Worm (Caenorhabditis elegans) whole organism, L4 larva: ENCODE measurements around the gene col-159.

Experiments
- F37D6.2 ChIP-seq: sonication (generic microtip); optimal IDR thresholded peaks from 2 replicates; lab custom pipeline; 2016; ENCODE audit warnings: mild to moderate bottlenecking, missing genetic modification characterization, missing compliant biosample characterization
- F44E2.7 ChIP-seq: fragments of 200-800 bp; sonication (Bioruptor generic); IDR thresholded peaks from 2 replicates; pipeline ENCODE4 v2.1.2; 2022; ENCODE audit warnings: missing genetic modification characterization, missing compliant biosample characterization
- F49E8.2 ChIP-seq: sonication (generic microtip); optimal IDR thresholded peaks from 2 replicates; lab custom pipeline; 2016; ENCODE audit warnings: missing compliant biosample characterization, mild to moderate bottlenecking, missing genetic modification characterization, borderline replicate concordance
- T20F7.1 ChIP-seq: fragments of 200-800 bp; sonication (Bioruptor generic); optimal IDR thresholded peaks from 2 replicates; lab custom pipeline; 2018; ENCODE audit warnings: mild to moderate bottlenecking, missing genetic modification characterization, missing compliant biosample characterization
- Y5F2A.4 ChIP-seq: fragments of 200-800 bp; sonication (Bioruptor generic); optimal IDR thresholded peaks from 2 replicates; lab custom pipeline; 2018; ENCODE audit warnings: mild to moderate bottlenecking, missing genetic modification characterization, missing compliant biosample characterization
- ZK337.2 ChIP-seq: fragments of 200-800 bp; sonication (Bioruptor generic); IDR thresholded peaks from 2 replicates; pipeline ENCODE4 v1.3.6; 2022; ENCODE audit warnings: missing genetic modification reagents, missing genetic modification characterization, missing compliant biosample characterization
- aha-1 ChIP-seq: fragments of 150-350 bp; peaks from one replicate; lab custom pipeline; 2014; ENCODE audit warnings: missing biosample characterization, missing genetic modification characterization
- ama-1 ChIP-seq: fragments of 150-350 bp; optimal IDR thresholded peaks from 2 replicates; lab custom pipeline; 2014; ENCODE audit warnings: inconsistent platforms, mixed read lengths
- attf-4 ChIP-seq: sonication (generic microtip); optimal IDR thresholded peaks from 3 replicates; lab custom pipeline; 2017; ENCODE audit warnings: missing biosample characterization, missing genetic modification characterization
- ceh-44 ChIP-seq: fragments of 200-800 bp; sonication (Bioruptor generic); IDR thresholded peaks from 2 replicates; pipeline ENCODE4 v1.3.6; 2022; ENCODE audit warnings: missing genetic modification reagents, missing genetic modification characterization, missing compliant biosample characterization
- ces-1 ChIP-seq: fragments of 150-350 bp; sonication (generic microtip); optimal IDR thresholded peaks from 4 replicates; lab custom pipeline; 2014; ENCODE audit warnings: missing biosample characterization, missing genetic modification reagents, missing genetic modification characterization
- cey-2 ChIP-seq: sonication (generic microtip); optimal IDR thresholded peaks from 3 replicates; lab custom pipeline; 2017; ENCODE audit warnings: missing genetic modification characterization, mild to moderate bottlenecking, missing compliant biosample characterization, antibody characterized with exemption, borderline replicate concordance; ENCODE audit not compliant: insufficient read depth
- ctbp-1 ChIP-seq: fragments of 200-800 bp; sonication (Bioruptor generic); IDR thresholded peaks from 2 replicates; pipeline ENCODE4 v1.3.6; 2022; ENCODE audit warnings: missing genetic modification reagents, missing genetic modification characterization, missing compliant biosample characterization
- dpl-1 ChIP-seq: fragments of 150-350 bp; optimal IDR thresholded peaks from 2 replicates; lab custom pipeline; 2014; ENCODE audit warnings: missing biosample characterization, missing genetic modification reagents, missing genetic modification characterization
- dve-1 ChIP-seq: sonication (generic microtip); optimal IDR thresholded peaks from 2 replicates; lab custom pipeline; 2017; ENCODE audit warnings: antibody characterized with exemption, mild to moderate bottlenecking, missing genetic modification characterization, missing compliant biosample characterization; ENCODE audit not compliant: insufficient read depth
- egl-27 ChIP-seq: sonication (generic microtip); optimal IDR thresholded peaks from 3 replicates; lab custom pipeline; 2017; ENCODE audit warnings: missing biosample characterization, missing genetic modification reagents, missing genetic modification characterization
- egl-43 ChIP-seq: fragments of 200-800 bp; sonication (Bioruptor generic); IDR thresholded peaks from 2 replicates; pipeline ENCODE4 v1.3.6; 2022; ENCODE audit warnings: missing genetic modification reagents, missing genetic modification characterization, missing compliant biosample characterization
- fkh-10 ChIP-seq: fragments of 150-350 bp; optimal IDR thresholded peaks from 2 replicates; lab custom pipeline; 2014; ENCODE audit warnings: missing biosample characterization, missing genetic modification reagents, missing genetic modification characterization
- gei-8 ChIP-seq: fragments of 200-800 bp; sonication (Bioruptor generic); optimal IDR thresholded peaks from 2 replicates; lab custom pipeline; 2018; ENCODE audit warnings: mild to moderate bottlenecking, missing genetic modification characterization, missing compliant biosample characterization
- jun-1 ChIP-seq: fragments of 150-350 bp; optimal IDR thresholded peaks from 2 replicates; lab custom pipeline; 2014; ENCODE audit warnings: missing biosample characterization, missing genetic modification reagents, missing genetic modification characterization
- lin-13 ChIP-seq: fragments of 150-350 bp; optimal IDR thresholded peaks from 2 replicates; lab custom pipeline; 2014; ENCODE audit warnings: missing biosample characterization, missing genetic modification reagents, missing genetic modification characterization
- lin-15B ChIP-seq: fragments of 150-350 bp; sonication (generic microtip); optimal IDR thresholded peaks from 3 replicates; lab custom pipeline; 2014; ENCODE audit warnings: missing biosample characterization, missing genetic modification characterization
- lir-3 ChIP-seq: sonication (generic microtip); optimal IDR thresholded peaks from 2 replicates; lab custom pipeline; 2016; ENCODE audit warnings: mild to moderate bottlenecking, missing genetic modification characterization, missing compliant biosample characterization
- lsy-2 ChIP-seq, 2 experiments: fragments of 150-350 bp in 1 of 2; sonication (generic microtip) in 1 of 2; optimal IDR thresholded peaks; 2 replicates each; lab custom pipeline; 2014 to 2017; ENCODE audit warnings: missing biosample characterization in 2 of 2, missing genetic modification characterization in 2 of 2
- madf-5 ChIP-seq, 2 experiments: fragments of 200-800 bp; sonication (Bioruptor generic); IDR thresholded peaks; 2 replicates each; pipeline ENCODE4 v1.3.6; 2022; ENCODE audit warnings: missing compliant biosample characterization in 2 of 2, missing genetic modification characterization in 2 of 2
- mep-1 ChIP-seq: fragments of 150-350 bp; sonication (generic microtip); optimal IDR thresholded peaks from 3 replicates; lab custom pipeline; 2014; ENCODE audit warnings: missing biosample characterization, missing genetic modification characterization
- mxl-2 ChIP-seq: fragments of 200-800 bp; sonication (Bioruptor generic); conservative IDR thresholded peaks from 2 replicates; pipeline ENCODE4 v1.3.6; 2022; ENCODE audit warnings: missing genetic modification reagents, missing genetic modification characterization, missing compliant biosample characterization
- nhr-25 ChIP-seq: sonication (generic microtip); optimal IDR thresholded peaks from 2 replicates; lab custom pipeline; 2017; ENCODE audit warnings: missing genetic modification characterization, mild to moderate bottlenecking, missing compliant biosample characterization, antibody characterized with exemption, moderate library complexity, borderline replicate concordance; ENCODE audit not compliant: insufficient read depth
- nhr-41 ChIP-seq: fragments of 200-800 bp; sonication (Bioruptor generic); IDR thresholded peaks from 2 replicates; pipeline ENCODE4 v1.3.6; 2022; ENCODE audit warnings: missing genetic modification reagents, missing genetic modification characterization, missing compliant biosample characterization
- nhr-42 ChIP-seq: fragments of 200-800 bp; sonication (Bioruptor generic); IDR thresholded peaks from 2 replicates; pipeline ENCODE4 v1.3.6; 2022; ENCODE audit warnings: missing genetic modification characterization, missing compliant biosample characterization
- nhr-48 ChIP-seq: sonication (generic microtip); optimal IDR thresholded peaks from 2 replicates; lab custom pipeline; 2016; ENCODE audit warnings: mild to moderate bottlenecking, missing genetic modification characterization, missing compliant biosample characterization
- nhr-6 ChIP-seq: fragments of 150-350 bp; optimal IDR thresholded peaks from 2 replicates; lab custom pipeline; 2014; ENCODE audit warnings: missing biosample characterization, missing genetic modification characterization
- nhr-76 ChIP-seq: fragments of 150-350 bp; optimal IDR thresholded peaks from 2 replicates; lab custom pipeline; 2014; ENCODE audit warnings: missing biosample characterization, missing genetic modification characterization
- php-3 ChIP-seq: fragments of 200-800 bp; sonication (Bioruptor generic); IDR thresholded peaks from 2 replicates; pipeline ENCODE4 v1.3.6; 2022; ENCODE audit warnings: missing genetic modification reagents, missing genetic modification characterization, missing compliant biosample characterization
- sdz-12 ChIP-seq: fragments of 200-800 bp; sonication (Bioruptor generic); optimal IDR thresholded peaks from 2 replicates; lab custom pipeline; 2018; ENCODE audit warnings: mild to moderate bottlenecking, missing genetic modification characterization, missing compliant biosample characterization
- set-16 ChIP-seq: fragments of 200-800 bp; sonication (Bioruptor generic); IDR thresholded peaks from 2 replicates; pipeline ENCODE4 v1.3.6; 2022; ENCODE audit warnings: missing genetic modification reagents, missing genetic modification characterization, missing compliant biosample characterization
- snpc-1.2 ChIP-seq: fragments of 200-800 bp; sonication (Bioruptor generic); IDR thresholded peaks from 2 replicates; pipeline ENCODE4 v1.3.6; 2022; ENCODE audit warnings: missing genetic modification reagents, missing genetic modification characterization, missing compliant biosample characterization
- snpc-4 ChIP-seq: fragments of 150-350 bp; optimal IDR thresholded peaks from 2 replicates; lab custom pipeline; 2014; ENCODE audit warnings: missing biosample characterization, missing genetic modification characterization
- unc-62 ChIP-seq, 3 experiments: fragments of 150-350 bp in 1 of 3; sonication (generic microtip); optimal IDR thresholded peaks in 2 of 3; peaks in 1 of 3; 1 replicate in 1 of 3; 2 replicates in 2 of 3; lab custom pipeline; 2014 to 2017; ENCODE audit warnings: missing biosample characterization in 3 of 3, missing genetic modification characterization in 3 of 3, missing genetic modification reagents in 3 of 3, missing genotype in 1 of 3
- zfp-2 ChIP-seq: sonication (generic microtip); optimal IDR thresholded peaks from 2 replicates; lab custom pipeline; 2016; ENCODE audit warnings: mild to moderate bottlenecking, missing genetic modification characterization, missing compliant biosample characterization

The col-159 gene

ce11 chrV:13212584-13212983 lies 10.6 kb upstream of the col-159 start (continued):
- no peak for TF ChIP-seq lin-13 (GFP tag; lab: Kevin White, UChicago)
- TF ChIP-seq F49E8.2 (tag; lab: Kevin White, UChicago) = no peak
- peak; percentile 61 for TF ChIP-seq nhr-48 (tag; lab: Kevin White, UChicago)
- no peak for TF ChIP-seq lin-15B (tag; lab: Kevin White, UChicago)
- TF ChIP-seq ceh-44 (GFP tag; lab: Robert Waterston, UW) = no peak
- TF ChIP-seq F44E2.7 = no peak
- TF ChIP-seq attf-4 (tag; lab: Kevin White, UChicago) = no peak
- no peak for TF ChIP-seq snpc-4 (tag; lab: Kevin White, UChicago)
- no peak for TF ChIP-seq madf-5 (GFP tag; IDR thresholded peaks at IDR 0.05; lab: Robert Waterston, UW)
- no peak for TF ChIP-seq nhr-41 (GFP tag; lab: Robert Waterston, UW)

ce11 chrV:13209567-13209966 lies 7.6 kb upstream of the col-159 start, which contains the start of gene F57B1.6:
Gene F57B1.6, plus strand, starts transcription at chrV:13209645.
- peak; percentile 63 for TF ChIP-seq aha-1
- no peak for TF ChIP-seq F37D6.2 (tag; lab: Kevin White, UChicago)

- TF ChIP-seq mxl-2 (GFP tag; lab: Robert Waterston, UW) (no peak), Y5F2A.4 (no peak), jun-1 (tag; lab: Kevin White, UChicago) (no peak), gei-8 (GFP tag; lab: Kevin White, UChicago) (no peak), zfp-2 (no peak), nhr-6 (no peak), ces-1 (GFP tag; lab: Kevin White, UChicago) (no peak), nhr-25 (no peak)
- TF ChIP-seq, all 104 proteins: peak for 0
Observed at ce11 chrV:13207426-13207825, 5.4 kb upstream of the col-159 start, which contains the start of gene F57B1.5. Gene F57B1.5, plus strand, starts transcription at chrV:13207726.

- TF ChIP-seq sdz-12 (GFP tag; lab: Kevin White, UChicago) (no peak), fkh-10 (GFP tag; lab: Kevin White, UChicago) (peak; percentile 57)
Observed at ce11 chrV:13206514-13206913, 4.5 kb upstream of the col-159 start.

ce11 chrV:13201229-13201833 lies 646 bp downstream of the col-159 start:
- TF ChIP-seq madf-5 (GFP tag; IDR thresholded peaks at IDR 0.05; lab: Robert Waterston, UW) (peak in 1 of 2 experiments; percentile 55; a peak in 2 of 4 replicates), set-16 (GFP tag; lab: Robert Waterston, UW) (peak; percentile 98)

- TF ChIP-seq nhr-6 (peak; percentile 72), ZK337.2 (no peak), cey-2 (tag; lab: Kevin White, UChicago) (no peak), snpc-1.2 (GFP tag; lab: Robert Waterston, UW) (no peak), lin-15B (tag; lab: Kevin White, UChicago) (no peak), nhr-76 (no peak), ceh-44 (GFP tag; lab: Robert Waterston, UW) (no peak), dpl-1 (no peak), nhr-42 (GFP tag; lab: Robert Waterston, UW) (no peak), php-3 (GFP tag; lab: Robert Waterston, UW) (no peak), T20F7.1 (GFP tag; lab: Kevin White, UChicago) (no peak), lir-3 (tag; lab: Kevin White, UChicago) (no peak), lsy-2 (tag; optimal IDR thresholded peaks at IDR 0.05; lab: Kevin White, UChicago) (peak in 1 of 2 experiments; percentile 48), mep-1 (tag; lab: Kevin White, UChicago) (peak; percentile 10), egl-43 (GFP tag; lab: Robert Waterston, UW) (no peak), madf-5 (GFP tag; IDR thresholded peaks at IDR 0.05; lab: Robert Waterston, UW) (no peak), fkh-10 (GFP tag; lab: Kevin White, UChicago) (no peak), ctbp-1 (no peak), dve-1 (tag; lab: Kevin White, UChicago) (peak; percentile 4), ama-1 (lab: Kevin White, UChicago) (peak; percentile 68), unc-62 (GFP tag; optimal IDR thresholded peaks at IDR 0.05 in 1 of 2; lab: Kevin White, UChicago) (peak in 1 of 2 experiments; percentile 83), unc-62 (tag; optimal IDR thresholded peaks at IDR 0.05; lab: Kevin White, UChicago) (peak; percentile 24), egl-27 (tag; lab: Kevin White, UChicago) (no peak)
Observed at ce11 chrV:13200609-13201008, 1.4 kb downstream of the col-159 start.
